Fruit fly (Drosophila melanogaster): ENCODE measurements around the gene CG32987.

Gene CG32987

dm6 chr2L:8843593-8843992 is 20.0 kb upstream of the CG32987 start:
- TF ChIP-seq br (GFP tag; optimal IDR thresholded peaks at IDR 0.05) (no peak), Sp1 (GFP tag; optimal IDR thresholded peaks at IDR 0.05) (no peak), N (GFP tag; optimal IDR thresholded peaks at IDR 0.05) (no peak), sage (GFP tag; optimal IDR thresholded peaks at IDR 0.05) (no peak)

- no peak for TF ChIP-seq dsf (GFP tag; optimal IDR thresholded peaks at IDR 0.05; ENCODE audit: borderline replicate concordance)
- no peak for TF ChIP-seq Rel (GFP tag; optimal IDR thresholded peaks at IDR 0.05)
- no peak for TF ChIP-seq Rel (tag; optimal IDR thresholded peaks at IDR 0.05)
- no peak for TF ChIP-seq N (GFP tag; optimal IDR thresholded peaks at IDR 0.05)
- no peak for TF ChIP-seq pan (optimal IDR thresholded peaks at IDR 0.05)
- no peak for TF ChIP-seq sv (GFP tag; optimal IDR thresholded peaks at IDR 0.05)
- TF ChIP-seq Jra (GFP tag; optimal IDR thresholded peaks at IDR 0.05): no peak
- no peak for TF ChIP-seq fru (GFP tag; optimal IDR thresholded peaks at IDR 0.05)
- TF ChIP-seq Vsx2 (GFP tag; optimal IDR thresholded peaks at IDR 0.05; ENCODE audit: partially characterized antibody): no peak
Observed at dm6 chr2L:8844693-8845092, 18.9 kb upstream of the CG32987 start.

dm6 chr2L:8845931-8846330 is 17.7 kb upstream of the CG32987 start:
- peak; percentile 45 for TF ChIP-seq h (GFP tag; optimal IDR thresholded peaks at IDR 0.05)
- TF ChIP-seq sv (GFP tag; optimal IDR thresholded peaks at IDR 0.05): peak; percentile 82
- no peak for TF ChIP-seq CrebA (GFP tag; optimal IDR thresholded peaks at IDR 0.05; ENCODE audit: borderline replicate concordance)
- TF ChIP-seq ey (GFP tag; optimal IDR thresholded peaks at IDR 0.05): peak; percentile 12
- TF ChIP-seq OdsH (GFP tag; optimal IDR thresholded peaks at IDR 0.05): peak; percentile 90
- TF ChIP-seq sage (GFP tag; optimal IDR thresholded peaks at IDR 0.05): no peak
- no peak for TF ChIP-seq Abd-B (GFP tag; optimal IDR thresholded peaks at IDR 0.05)
- TF ChIP-seq dsf (GFP tag; optimal IDR thresholded peaks at IDR 0.05; ENCODE audit: borderline replicate concordance): peak; percentile 17
- peak; percentile 74 for TF ChIP-seq br (GFP tag; optimal IDR thresholded peaks at IDR 0.05)
- peak; percentile 49 for TF ChIP-seq psq (GFP tag; optimal IDR thresholded peaks at IDR 0.05)
- TF ChIP-seq Vsx2 (GFP tag; optimal IDR thresholded peaks at IDR 0.05; ENCODE audit: partially characterized antibody): no peak
- TF ChIP-seq fru (GFP tag; optimal IDR thresholded peaks at IDR 0.05): peak; percentile 5
- peak; percentile 8 for TF ChIP-seq Sp1 (GFP tag; optimal IDR thresholded peaks at IDR 0.05)
- TF ChIP-seq Rel (GFP tag; optimal IDR thresholded peaks at IDR 0.05): no peak
- TF ChIP-seq Rel (tag; optimal IDR thresholded peaks at IDR 0.05): no peak
- TF ChIP-seq Mio (GFP tag; optimal IDR thresholded peaks at IDR 0.05): peak; percentile 31
- TF ChIP-seq Hr83 (GFP tag; optimal IDR thresholded peaks at IDR 0.05; ENCODE audit: poor library complexity, severe bottlenecking): peak; percentile 89
- TF ChIP-seq Hr78 (GFP tag; optimal IDR thresholded peaks at IDR 0.05): no peak
- TF ChIP-seq woc (GFP tag; optimal IDR thresholded peaks at IDR 0.05): no peak
- TF ChIP-seq Hnf4 (GFP tag; optimal IDR thresholded peaks at IDR 0.05): peak; percentile 89
- peak; percentile 70 for TF ChIP-seq GATAd (GFP tag; optimal IDR thresholded peaks at IDR 0.05)
- peak; percentile 93 for TF ChIP-seq Jra (GFP tag; optimal IDR thresholded peaks at IDR 0.05)
- peak; percentile 96 for TF ChIP-seq tai (GFP tag; optimal IDR thresholded peaks at IDR 0.05)
- peak; percentile 65 for TF ChIP-seq brk (GFP tag; optimal IDR thresholded peaks at IDR 0.05)
- peak; percentile 95 for TF ChIP-seq rgr (GFP tag; optimal IDR thresholded peaks at IDR 0.05)
- TF ChIP-seq foxo (GFP tag; optimal IDR thresholded peaks at IDR 0.05): peak in 1 of 2 experiments; percentile 66

- TF ChIP-seq ey (GFP tag; optimal IDR thresholded peaks at IDR 0.05): no peak
- TF ChIP-seq fru (GFP tag; optimal IDR thresholded peaks at IDR 0.05): peak; percentile 88
Observed at dm6 chr2L:8846726-8847554, 16.7 kb upstream of the CG32987 start.

- no peak for TF ChIP-seq Myc (optimal IDR thresholded peaks at IDR 0.05)
- TF ChIP-seq Dif (GFP tag; optimal IDR thresholded peaks at IDR 0.05; ENCODE audit: partially characterized antibody): no peak
- TF ChIP-seq dl (GFP tag; optimal IDR thresholded peaks at IDR 0.05; ENCODE audit: insufficient read depth in 1 of 2, partially characterized antibody in 2 of 2): no peak
- no peak for TF ChIP-seq lola (GFP tag; optimal IDR thresholded peaks at IDR 0.05)
- no peak for TF ChIP-seq Dfd (GFP tag; optimal IDR thresholded peaks at IDR 0.05)
- no peak for TF ChIP-seq Hr83 (GFP tag; optimal IDR thresholded peaks at IDR 0.05; ENCODE audit: poor library complexity, severe bottlenecking)
- TF ChIP-seq sv (GFP tag; optimal IDR thresholded peaks at IDR 0.05): no peak
- TF ChIP-seq GATAd (GFP tag; optimal IDR thresholded peaks at IDR 0.05): no peak
- no peak for TF ChIP-seq ey (GFP tag; optimal IDR thresholded peaks at IDR 0.05)
- no peak for TF ChIP-seq Rel (GFP tag; optimal IDR thresholded peaks at IDR 0.05)
- no peak for TF ChIP-seq Rel (tag; optimal IDR thresholded peaks at IDR 0.05)
- TF ChIP-seq h (GFP tag; optimal IDR thresholded peaks at IDR 0.05): no peak
- TF ChIP-seq Sp1 (GFP tag; optimal IDR thresholded peaks at IDR 0.05): no peak
- no peak for TF ChIP-seq CrebA (GFP tag; optimal IDR thresholded peaks at IDR 0.05; ENCODE audit: borderline replicate concordance)
Observed at dm6 chr2L:8849170-8849569, 14.4 kb upstream of the CG32987 start.

All from whole organism, wandering third instar larva.